Fruit fly (Drosophila melanogaster): ENCODE results near the gene CG32262.
A peak's percentile ranks its signal among the peaks of the same experiment; 100 is the strongest.

The CG32262 gene

dm6 chr3L:3851847-3852246 lies 41.9 kb upstream of the CG32262 start (continued):
- no peak for TF ChIP-seq Asciz (GFP tag; optimal IDR thresholded peaks at IDR 0.05)
- peak; percentile 27 for TF ChIP-seq CG12219 (GFP tag; optimal IDR thresholded peaks at IDR 0.05)
- TF ChIP-seq Xrp1 (GFP tag; IDR thresholded peaks at IDR 0.05): peak; percentile 69; the same call in 1 of the 2 replicates
- TF ChIP-seq Nf-YC (tag; optimal IDR thresholded peaks at IDR 0.05): no peak

- no peak for TF ChIP-seq yki (optimal IDR thresholded peaks at IDR 0.05)
- TF ChIP-seq zf30C (GFP tag; optimal IDR thresholded peaks at IDR 0.05): no peak
- peak; percentile 64 for TF ChIP-seq CG13894 (tag; optimal IDR thresholded peaks at IDR 0.05)
- TF ChIP-seq abd-A (tag; optimal IDR thresholded peaks at IDR 0.05): peak; percentile 76
- no peak for TF ChIP-seq Nf-YA (GFP tag; IDR thresholded peaks at IDR 0.05)
- TF ChIP-seq chinmo (GFP tag; IDR thresholded peaks at IDR 0.05; ENCODE audit: partially characterized antibody): 0 out of 4 replicates have a peak, but pooled peaks have one; percentile 67
- TF ChIP-seq CG10321 (GFP tag; IDR thresholded peaks at IDR 0.05): no peak
- TF ChIP-seq scrt (GFP tag; optimal IDR thresholded peaks at IDR 0.05): no peak
- no peak for TF ChIP-seq CG2199 (GFP tag; IDR thresholded peaks at IDR 0.05)
- TF ChIP-seq CG12769 (tag; optimal IDR thresholded peaks at IDR 0.05): peak; percentile 58
- TF ChIP-seq vvl (GFP tag; IDR thresholded peaks at IDR 0.05): peak; percentile 63; the same call in 1 of the 2 replicates
- no peak for TF ChIP-seq CG3407 (GFP tag; optimal IDR thresholded peaks at IDR 0.05)
- TF ChIP-seq sd (tag; optimal IDR thresholded peaks at IDR 0.05): peak; percentile 75
- no peak for TF ChIP-seq pb (GFP tag; optimal IDR thresholded peaks at IDR 0.05)
Observed at dm6 chr3L:3851048-3851447, 41.1 kb upstream of the CG32262 start.

dm6 chr3L:3850477-3850876 lies 40.5 kb upstream of the CG32262 start:
- TF ChIP-seq Awh (GFP tag; IDR thresholded peaks at IDR 0.05): peak; percentile 95
- peak; percentile 11; the same call in 1 of the 2 replicates for TF ChIP-seq vvl (GFP tag; IDR thresholded peaks at IDR 0.05)
- TF ChIP-seq tup (GFP tag; optimal IDR thresholded peaks at IDR 0.05): no peak

- TF ChIP-seq vvl (GFP tag; IDR thresholded peaks at IDR 0.05) (peak; percentile 59; the same call in 1 of the 2 replicates), CG3995 (GFP tag; optimal IDR thresholded peaks at IDR 0.05) (no peak), Trl (optimal IDR thresholded peaks at IDR 0.05) (no peak), Trl (GFP tag; optimal IDR thresholded peaks at IDR 0.05) (no peak), abd-A (tag; optimal IDR thresholded peaks at IDR 0.05) (peak; percentile 79), unpg (GFP tag; optimal IDR thresholded peaks at IDR 0.05) (no peak), CG3163 (GFP tag; optimal IDR thresholded peaks at IDR 0.05) (no peak), Awh (GFP tag; IDR thresholded peaks at IDR 0.05) (peak; percentile 90), Vsx1 (GFP tag; optimal IDR thresholded peaks at IDR 0.05) (peak; percentile 8), en (GFP tag; optimal IDR thresholded peaks at IDR 0.05) (no peak), CG4730 (GFP tag; IDR thresholded peaks at IDR 0.05) (no peak), oc (tag; optimal IDR thresholded peaks at IDR 0.05) (peak; percentile 45), Pdp1 (GFP tag; optimal IDR thresholded peaks at IDR 0.05) (no peak), cad (GFP tag; optimal IDR thresholded peaks at IDR 0.05) (no peak), sr (GFP tag; IDR thresholded peaks at IDR 0.05) (no peak), HLHmδ (GFP tag; optimal IDR thresholded peaks at IDR 0.05) (no peak), chinmo (GFP tag; IDR thresholded peaks at IDR 0.05; ENCODE audit: partially characterized antibody) (0 out of 4 replicates have a peak, but pooled peaks have one; percentile 51)
Observed at dm6 chr3L:3849763-3850162, 39.8 kb upstream of the CG32262 start.

- TF ChIP-seq grau (tag; optimal IDR thresholded peaks at IDR 0.05): no peak
- TF ChIP-seq vnd (GFP tag; IDR thresholded peaks at IDR 0.05; ENCODE audit: partially characterized antibody): 0 out of 3 replicates have a peak, but pooled peaks have one; percentile 18
- peak; percentile 8 for TF ChIP-seq CG15479 (GFP tag; optimal IDR thresholded peaks at IDR 0.05)
- TF ChIP-seq CG2199 (GFP tag; IDR thresholded peaks at IDR 0.05): no peak
- TF ChIP-seq pros (GFP tag; optimal IDR thresholded peaks at IDR 0.05): peak; percentile 40
- TF ChIP-seq D (optimal IDR thresholded peaks at IDR 0.05): peak; percentile 97
- TF ChIP-seq D (GFP tag; optimal IDR thresholded peaks at IDR 0.05): no peak
- no peak for TF ChIP-seq CG2889 (GFP tag; IDR thresholded peaks at IDR 0.05)
- TF ChIP-seq cad (GFP tag; optimal IDR thresholded peaks at IDR 0.05): peak; percentile 39
- TF ChIP-seq z (GFP tag; IDR thresholded peaks at IDR 0.05): 0 out of 3 replicates have a peak, but pooled peaks have one; percentile 18
- TF ChIP-seq tll (GFP tag; optimal IDR thresholded peaks at IDR 0.05): peak in 1 of 2 experiments; percentile 93
- peak; percentile 28 for TF ChIP-seq sens (GFP tag)
- TF ChIP-seq kni (GFP tag; optimal IDR thresholded peaks at IDR 0.05): no peak
Observed at dm6 chr3L:3848687-3849270, 38.8 kb upstream of the CG32262 start.
